Fruit fly (Drosophila melanogaster): ENCODE measurements around the gene CG32982.

Gene CG32982

dm6 chr2L:9168014-9168651 lies 42.6 kb downstream of the CG32982 start (continued):
- TF ChIP-seq CrebB (tag; optimal IDR thresholded peaks at IDR 0.05) (no peak), Ets97D (GFP tag; optimal IDR thresholded peaks at IDR 0.05) (peak; percentile 10), Trl (optimal IDR thresholded peaks at IDR 0.05) (no peak), Trl (GFP tag; optimal IDR thresholded peaks at IDR 0.05) (peak; percentile 27), Drgx (GFP tag; IDR thresholded peaks at IDR 0.05) (peak; percentile 75), fd3F (GFP tag; optimal IDR thresholded peaks at IDR 0.05) (peak; percentile 57), unpg (GFP tag; optimal IDR thresholded peaks at IDR 0.05) (peak; percentile 83), sr (GFP tag; IDR thresholded peaks at IDR 0.05) (no peak), CG3407 (GFP tag; optimal IDR thresholded peaks at IDR 0.05) (peak; percentile 50), CG6689 (GFP tag; IDR thresholded peaks at IDR 0.05) (peak; percentile 79; the same call in 1 of the 2 replicates), exex (tag; optimal IDR thresholded peaks at IDR 0.05) (no peak), eyg (GFP tag; optimal IDR thresholded peaks at IDR 0.05) (no peak), E2f2 (GFP tag; IDR thresholded peaks at IDR 0.05) (peak; percentile 50), Six4 (GFP tag; optimal IDR thresholded peaks at IDR 0.05) (peak; percentile 67), D19A (tag; optimal IDR thresholded peaks at IDR 0.05) (peak; percentile 50), CG6854 (GFP tag; optimal IDR thresholded peaks at IDR 0.05) (peak; percentile 53), CG31441 (GFP tag; IDR thresholded peaks at IDR 0.05) (peak; percentile 76), Max (GFP tag; optimal IDR thresholded peaks at IDR 0.05) (peak; percentile 51), Opbp (GFP tag; IDR thresholded peaks at IDR 0.05; ENCODE audit: partially characterized antibody) (no peak), odd (GFP tag; optimal IDR thresholded peaks at IDR 0.05) (peak; percentile 28), Oli (tag; optimal IDR thresholded peaks at IDR 0.05) (peak; percentile 68), Dip3 (GFP tag; optimal IDR thresholded peaks at IDR 0.05) (peak; percentile 30), disco-r (GFP tag; optimal IDR thresholded peaks at IDR 0.05) (no peak), Bteb2 (GFP tag; optimal IDR thresholded peaks at IDR 0.05) (peak; percentile 7), CG4617 (GFP tag; optimal IDR thresholded peaks at IDR 0.05; ENCODE audit: borderline replicate concordance) (peak; percentile 18), ken (GFP tag; IDR thresholded peaks at IDR 0.05) (peak; percentile 69; the same call in 2 of the 3 replicates), tx (GFP tag; optimal IDR thresholded peaks at IDR 0.05) (no peak), Vsx1 (GFP tag; optimal IDR thresholded peaks at IDR 0.05) (peak; percentile 54), gfzf (GFP tag; optimal IDR thresholded peaks at IDR 0.05) (no peak), Myb (GFP tag; optimal IDR thresholded peaks at IDR 0.05) (no peak), Xbp1 (GFP tag; optimal IDR thresholded peaks at IDR 0.05) (peak; percentile 51), ac (GFP tag; optimal IDR thresholded peaks at IDR 0.05) (no peak), CG14014 (GFP tag; IDR thresholded peaks at IDR 0.05) (peak; percentile 86), HmgZ (tag; optimal IDR thresholded peaks at IDR 0.05) (peak; percentile 26), sisA (GFP tag; IDR thresholded peaks at IDR 0.05) (peak; percentile 63), lola (GFP tag; optimal IDR thresholded peaks at IDR 0.05) (peak in 1 of 3 experiments; percentile 49), mam (GFP tag; optimal IDR thresholded peaks at IDR 0.05) (peak; percentile 52), CG1024 (GFP tag; IDR thresholded peaks at IDR 0.05) (peak; percentile 70; the same call in 1 of the 2 replicates), otp (GFP tag; IDR thresholded peaks at IDR 0.05) (peak; percentile 82), CG12299 (tag; optimal IDR thresholded peaks at IDR 0.05) (no peak), CG17359 (tag; optimal IDR thresholded peaks at IDR 0.05) (peak; percentile 80), ssp (GFP tag; IDR thresholded peaks at IDR 0.05) (peak; percentile 56), CG4282 (GFP tag; optimal IDR thresholded peaks at IDR 0.05) (no peak), pan (optimal IDR thresholded peaks at IDR 0.05) (no peak), pan (GFP tag; optimal IDR thresholded peaks at IDR 0.05 in 1 of 2, IDR thresholded peaks at IDR 0.05 in 1 of 2) (peak in 1 of 2 experiments; percentile 85), TFAM (GFP tag; optimal IDR thresholded peaks at IDR 0.05) (no peak), HLH4C (GFP tag; IDR thresholded peaks at IDR 0.05; ENCODE audit: partially characterized antibody) (no peak), CG14710 (tag; optimal IDR thresholded peaks at IDR 0.05) (peak; percentile 58), CG6765 (GFP tag; optimal IDR thresholded peaks at IDR 0.05) (peak; percentile 22), gem (tag; optimal IDR thresholded peaks at IDR 0.05) (peak; percentile 83)

Data from whole organism, embryonic.